Worm (Caenorhabditis elegans): ENCODE results near the gene srlf-13.

Gene srlf-13

ce11 chrIV:10898160-10898559 is 1.7 kb upstream of the srlf-13 start:
- TF ChIP-seq mxl-3 (GFP tag; optimal IDR thresholded peaks at IDR 0.05) (no peak), fkh-10 (GFP tag; optimal IDR thresholded peaks at IDR 0.05) (no peak), aha-1 (tag) (peak; percentile 48), unc-62 (GFP tag; optimal IDR thresholded peaks at IDR 0.05 in 1 of 2) (peak in 1 of 2 experiments; percentile 92), unc-62 (tag; optimal IDR thresholded peaks at IDR 0.05) (no peak), nhr-25 (tag; optimal IDR thresholded peaks at IDR 0.05; ENCODE audit: borderline replicate concordance, insufficient read depth) (no peak)

DNA sequence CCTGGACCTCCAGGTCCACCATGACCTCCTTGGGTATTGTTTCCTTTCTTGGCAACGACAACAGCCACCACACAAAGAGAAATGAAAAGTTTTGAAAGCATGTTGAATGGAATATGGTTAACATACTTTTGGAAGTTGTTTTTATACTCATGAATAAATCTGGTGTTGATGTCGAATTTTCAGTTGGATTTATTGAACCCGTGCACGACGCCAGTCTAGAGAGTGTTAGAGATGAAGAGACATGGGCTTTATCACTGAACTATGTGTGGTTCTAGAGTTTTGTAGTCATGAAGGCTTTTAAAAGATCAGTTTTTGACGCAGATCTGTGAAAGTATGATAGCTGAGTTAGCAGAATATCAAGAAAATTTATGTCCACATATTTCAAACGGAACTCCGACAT is 2.2 kb downstream of the srlf-13 start, which contains the start of gene srlf-14:
Gene srlf-14 (minus strand): TSS at position 101 of the 400 bp plus-strand sequence.
- peak; percentile 65 for TF ChIP-seq aha-1 (tag)
- no peak for TF ChIP-seq Y5F2A.4 (GFP tag; optimal IDR thresholded peaks at IDR 0.05)

DNA sequence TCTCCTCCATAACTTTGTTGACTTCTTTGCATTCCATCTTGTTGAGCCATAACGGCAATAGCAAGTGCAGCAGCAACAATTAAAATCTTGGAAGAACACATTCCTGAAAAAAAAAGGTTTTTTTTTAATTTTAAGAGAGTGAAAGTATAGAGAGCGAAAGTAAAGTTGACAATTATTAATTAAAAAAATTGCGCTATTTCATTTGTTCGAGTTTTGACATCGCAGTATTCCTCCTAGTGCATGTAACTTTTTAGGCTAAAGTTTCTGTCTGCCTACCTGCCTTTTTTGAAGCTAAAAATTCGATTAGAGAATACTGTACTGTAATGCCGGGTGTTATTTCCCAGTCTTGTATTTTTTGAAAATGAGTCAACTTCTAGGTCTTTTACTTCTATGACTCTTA is 4.4 kb downstream of the srlf-13 start, which contains the start of gene srlf-12:
Gene srlf-12 (minus strand): TSS at position 101 of the 400 bp plus-strand sequence.
- TF ChIP-seq nhr-76 (tag; optimal IDR thresholded peaks at IDR 0.05) (no peak), mdl-1 (tag; optimal IDR thresholded peaks at IDR 0.05) (no peak), Y75B8A.6 (GFP tag; IDR thresholded peaks at IDR 0.05) (no peak), tra-1 (GFP tag; IDR thresholded peaks at IDR 0.05) (no peak), snpc-1.2 (GFP tag; IDR thresholded peaks at IDR 0.05) (no peak), zag-1 (tag; optimal IDR thresholded peaks at IDR 0.05) (no peak)

DNA sequence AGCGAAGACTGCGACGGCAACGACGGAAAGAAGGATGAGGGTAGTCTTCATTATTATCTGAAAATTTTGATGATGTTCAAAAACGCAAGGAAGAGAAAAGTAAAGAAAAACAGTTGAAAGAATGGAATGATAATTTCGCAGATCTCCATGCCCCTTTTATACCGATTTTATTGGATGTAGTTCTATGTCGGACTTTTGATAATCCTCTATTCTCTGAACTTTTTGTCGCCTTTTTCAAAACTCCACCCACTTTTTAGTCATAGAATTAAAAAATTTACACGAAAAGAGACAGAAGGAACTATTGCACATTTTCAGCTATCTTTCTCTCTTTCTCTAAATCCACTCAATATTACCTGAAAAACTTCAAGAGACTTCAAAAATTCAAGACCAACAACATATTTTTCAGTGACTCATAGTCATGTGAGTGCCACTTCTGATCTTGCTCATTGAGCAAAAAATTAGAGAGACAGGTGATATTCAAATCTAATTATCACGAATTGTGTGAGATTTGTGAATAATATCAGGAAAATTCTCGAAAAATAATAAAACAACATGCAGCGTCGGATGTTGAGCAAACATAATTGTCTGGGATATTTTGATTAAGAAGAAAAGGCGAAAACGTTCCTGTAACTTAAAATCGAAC is 6.5 kb downstream of the srlf-13 start, which contains the start of gene F13E9.15:
Gene F13E9.15 (minus strand): TSS at position 51 of the 643 bp plus-strand sequence.
- TF ChIP-seq php-3 (GFP tag; IDR thresholded peaks at IDR 0.05) (no peak), attf-4 (tag; optimal IDR thresholded peaks at IDR 0.05) (no peak), nhr-42 (GFP tag; IDR thresholded peaks at IDR 0.05) (no peak), rbr-2 (tag; optimal IDR thresholded peaks at IDR 0.05) (no peak), lin-38 (GFP tag; IDR thresholded peaks at IDR 0.05) (no peak), gei-8 (GFP tag; optimal IDR thresholded peaks at IDR 0.05) (no peak), dpl-1 (GFP tag; optimal IDR thresholded peaks at IDR 0.05) (no peak), nhr-25 (tag; optimal IDR thresholded peaks at IDR 0.05; ENCODE audit: borderline replicate concordance, insufficient read depth) (no peak), lin-13 (GFP tag; optimal IDR thresholded peaks at IDR 0.05) (no peak), dmd-9 (GFP tag; IDR thresholded peaks at IDR 0.05) (no peak), mdt-29 (GFP tag; IDR thresholded peaks at IDR 0.05) (no peak), snpc-4 (tag; optimal IDR thresholded peaks at IDR 0.05) (no peak), nhr-41 (GFP tag; IDR thresholded peaks at IDR 0.05) (no peak), ctbp-1 (GFP tag; IDR thresholded peaks at IDR 0.05) (no peak), nhr-237 (tag; optimal IDR thresholded peaks at IDR 0.05) (no peak), nhr-77 (tag; optimal IDR thresholded peaks at IDR 0.05) (no peak), madf-5 (GFP tag; IDR thresholded peaks at IDR 0.05) (no peak), ceh-20 (GFP tag; IDR thresholded peaks at IDR 0.05) (no peak), hlh-11 (tag; optimal IDR thresholded peaks at IDR 0.05) (no peak)

DNA sequence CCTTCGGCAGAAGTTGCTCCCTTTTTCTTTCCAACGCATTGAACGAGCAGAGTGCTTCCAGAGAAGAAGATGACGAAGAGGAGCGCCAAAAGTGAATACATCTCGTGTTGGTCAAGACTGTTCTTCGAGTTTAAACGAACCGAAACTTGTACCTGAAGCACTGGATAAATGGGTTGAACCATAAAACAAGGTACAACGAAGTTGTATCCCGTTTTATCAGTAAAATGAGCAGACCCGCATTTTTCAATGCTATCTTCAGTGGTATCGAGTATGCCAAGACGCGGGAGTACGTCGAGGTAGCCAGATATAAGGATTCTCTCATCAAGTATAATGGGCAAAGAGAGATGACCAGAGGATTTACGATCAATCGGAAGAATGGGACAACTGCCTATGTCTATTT is 9.1 kb downstream of the srlf-13 start, which contains the start of gene F13E9.16:
Gene F13E9.16 (minus strand): TSS at position 101 of the 400 bp plus-strand sequence.
- TF ChIP-seq nhr-237 (tag; optimal IDR thresholded peaks at IDR 0.05) (no peak), tra-1 (GFP tag; IDR thresholded peaks at IDR 0.05) (no peak), Y48G9A.11 (GFP tag; IDR thresholded peaks at IDR 0.05) (no peak), tag-97 (GFP tag; IDR thresholded peaks at IDR 0.05) (no peak), nhr-102 (tag; optimal IDR thresholded peaks at IDR 0.05) (no peak), lir-3 (tag; optimal IDR thresholded peaks at IDR 0.05) (no peak), jun-1 (tag; optimal IDR thresholded peaks at IDR 0.05) (no peak), F49E8.2 (tag; optimal IDR thresholded peaks at IDR 0.05; ENCODE audit: borderline replicate concordance) (no peak), snpc-4 (tag; optimal IDR thresholded peaks at IDR 0.05) (no peak), F26F4.8 (GFP tag; conservative IDR thresholded peaks at IDR 0.05) (no peak), hmg-1.1 (GFP tag; IDR thresholded peaks at IDR 0.05) (no peak), zag-1 (tag; optimal IDR thresholded peaks at IDR 0.05) (no peak), ztf-7 (tag; optimal IDR thresholded peaks at IDR 0.05) (no peak), egl-27 (tag; optimal IDR thresholded peaks at IDR 0.05) (no peak)
